Worm (Caenorhabditis elegans): ENCODE measurements around the gene C25F9.4.

ce11 chrV:19449544-19449943 lies 33.2 kb upstream of the C25F9.4 start, which contains the start of gene M04C3.5:
- no peak for TF ChIP-seq klf-2 (GFP tag; conservative IDR thresholded peaks at IDR 0.05)
- no peak for TF ChIP-seq flt-1 (GFP tag; IDR thresholded peaks at IDR 0.05)
- no peak for TF ChIP-seq med-1 (GFP tag; optimal IDR thresholded peaks at IDR 0.05; ENCODE audit: insufficient read depth)
